Fruit fly (Drosophila melanogaster): ENCODE measurements around the gene CG6425.

dm6 chr3R:26681947-26682346, 35.2 kb downstream of the CG6425 start, which contains the start of gene beat-VII:
- TF ChIP-seq CG9705 (GFP tag; optimal IDR thresholded peaks at IDR 0.05): no peak
- TF ChIP-seq Dif (GFP tag; optimal IDR thresholded peaks at IDR 0.05; ENCODE audit: partially characterized antibody): no peak
- TF ChIP-seq jim (GFP tag; optimal IDR thresholded peaks at IDR 0.05): no peak
- TF ChIP-seq psq (GFP tag; optimal IDR thresholded peaks at IDR 0.05): no peak
- no peak for TF ChIP-seq Hnf4 (GFP tag; optimal IDR thresholded peaks at IDR 0.05)
- TF ChIP-seq br (GFP tag; optimal IDR thresholded peaks at IDR 0.05): no peak
- TF ChIP-seq Myc (optimal IDR thresholded peaks at IDR 0.05): no peak
